Worm (Caenorhabditis elegans): Measurements from ENCODE around the gene smim-14.
"Not testable (repeated sequence)": the region's sequence is repeated elsewhere in the genome, so short reads cannot be mapped to it uniquely, and the experiment has no call there.

DNA sequence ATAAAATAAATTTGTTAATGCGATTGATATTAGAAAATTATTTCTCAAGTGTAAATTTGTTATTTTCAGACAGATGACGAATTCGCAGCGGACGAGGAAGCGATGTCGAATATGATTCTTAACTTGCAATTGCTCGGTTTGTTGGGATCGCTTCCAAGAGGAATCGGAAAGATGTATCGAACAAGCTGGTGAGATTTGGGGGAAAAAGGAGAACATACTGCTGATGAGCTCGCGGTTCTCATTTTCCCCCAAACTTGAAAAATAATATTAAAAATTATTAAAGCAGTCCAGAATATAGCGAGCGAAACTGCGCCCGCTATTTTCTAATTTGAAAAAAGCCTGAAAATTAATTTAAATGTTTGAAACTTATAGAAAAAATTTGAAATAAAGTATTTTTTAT, 16.1 kb downstream of the smim-14 start, which contains the start of gene C34C12.2:
- not testable (repeated sequence) for TF ChIP-seq T22C8.4, flt-1 (GFP tag; IDR thresholded peaks at IDR 0.05)

Data from whole organism, midembryonic.